Worm (Caenorhabditis elegans) whole organism, young adult: ENCODE results near the gene mcd-1.

Source experiments
- C17E4.6 ChIP-seq: fragments of 200-800 bp; sonication (Bioruptor generic); IDR thresholded peaks from 2 replicates; pipeline ENCODE4 v1.3.6; 2022; ENCODE audit warnings: missing genetic modification reagents, missing genetic modification characterization, missing compliant biosample characterization
- dpff-1 ChIP-seq: sonication (generic microtip); optimal IDR thresholded peaks from 2 replicates; lab custom pipeline; 2017; ENCODE audit warnings: mild to moderate bottlenecking, missing genetic modification characterization, missing compliant biosample characterization
- ets-4 ChIP-seq: fragments of 200-800 bp; sonication (Bioruptor generic); optimal IDR thresholded peaks from 2 replicates; lab custom pipeline; 2018; ENCODE audit warnings: mild to moderate bottlenecking, missing genetic modification characterization, missing compliant biosample characterization
- hlh-12 ChIP-seq: sonication (generic microtip); optimal IDR thresholded peaks from 2 replicates; lab custom pipeline; 2016; ENCODE audit warnings: missing genetic modification characterization, missing compliant biosample characterization
- nfya-1 ChIP-seq: sonication (generic microtip); optimal IDR thresholded peaks from 2 replicates; lab custom pipeline; 2017; ENCODE audit warnings: antibody characterized with exemption, missing compliant biosample characterization, missing genetic modification characterization, borderline replicate concordance; ENCODE audit not compliant: insufficient read depth
- nhr-179 ChIP-seq: sonication (generic microtip); optimal IDR thresholded peaks from 2 replicates; lab custom pipeline; 2016; ENCODE audit warnings: mild to moderate bottlenecking, missing genetic modification characterization, missing compliant biosample characterization
- pha-4 ChIP-seq: fragments of 150-350 bp; sonication (generic microtip); optimal IDR thresholded peaks from 2 replicates; lab custom pipeline; 2014; ENCODE audit warnings: missing biosample characterization, missing genetic modification reagents, missing genetic modification characterization
- snpc-4 ChIP-seq, 5 experiments: fragments of 150-350 bp in 1 of 5; sonication (generic microtip) in 4 of 5; optimal IDR thresholded peaks; 2 replicates each; lab custom pipeline; 2014 to 2018; ENCODE audit warnings: missing genetic modification characterization in 5 of 5, missing biosample characterization in 3 of 5, antibody characterized with exemption in 2 of 5, mild to moderate bottlenecking in 2 of 5, missing compliant biosample characterization in 2 of 5, missing genotype in 2 of 5, moderate library complexity in 2 of 5, missing genetic modification reagents in 1 of 5
- unc-62 ChIP-seq: fragments of 150-350 bp; optimal IDR thresholded peaks from 2 replicates; lab custom pipeline; 2014; ENCODE audit warnings: missing biosample characterization, missing genetic modification reagents, missing genetic modification characterization
- ztf-28 ChIP-seq: fragments of 200-800 bp; sonication (Bioruptor generic); IDR thresholded peaks from 2 replicates; pipeline ENCODE4 v1.3.6; 2022; ENCODE audit warnings: missing genetic modification reagents, missing genetic modification characterization, missing compliant biosample characterization

DNA sequence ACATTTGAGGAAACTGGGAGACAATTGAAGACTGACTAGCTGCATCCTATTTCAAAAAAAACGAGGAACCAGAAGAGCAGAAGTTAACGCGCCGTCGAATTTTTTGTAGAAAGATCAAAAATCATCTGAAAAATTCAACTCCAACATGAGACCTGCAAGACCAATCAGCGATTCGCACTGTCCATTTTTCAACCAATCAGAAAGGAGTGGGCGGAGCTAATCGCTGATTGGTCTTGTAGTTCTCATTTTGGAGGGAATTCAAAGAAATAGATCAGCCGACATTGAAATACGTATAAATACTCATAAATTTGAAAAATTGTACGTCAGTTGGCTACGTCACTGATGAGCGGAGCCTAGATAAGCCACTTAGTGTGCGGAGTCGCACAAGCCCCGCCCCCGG, 19.3 kb downstream of the mcd-1 start:
- TF ChIP-seq pha-4 (tag; lab: Kevin White, UChicago) (no peak), unc-62 (GFP tag; lab: Kevin White, UChicago) (no peak), snpc-4 (GFP tag; optimal IDR thresholded peaks at IDR 0.05; lab: Kevin White, UChicago) (no peak), snpc-4 (tag; optimal IDR thresholded peaks at IDR 0.05; lab: Kevin White, UChicago) (no peak), hlh-12 (no peak), ets-4 (GFP tag; lab: Kevin White, UChicago) (no peak), C17E4.6 (GFP tag; lab: Robert Waterston, UW) (no peak), nhr-179 (tag; lab: Kevin White, UChicago) (no peak), ztf-28 (no peak), nfya-1 (tag; lab: Kevin White, UChicago) (no peak), dpff-1 (tag; lab: Kevin White, UChicago) (no peak)
